Fruit fly (Drosophila melanogaster) whole organism, embryonic: ENCODE measurements around the gene CG32369.

Source experiments
- CG10431 ChIP-seq: fragments of 200-800 bp; sonication (Bioruptor generic); optimal IDR thresholded peaks from 3 replicates; lab custom pipeline; 2018; ENCODE audit warnings: missing biosample characterization, mild to moderate bottlenecking, missing genetic modification characterization
- CG12071 ChIP-seq: fragments of 200-800 bp; sonication (Bioruptor generic); optimal IDR thresholded peaks from 3 replicates; lab custom pipeline; 2018; ENCODE audit warnings: missing biosample characterization, mild to moderate bottlenecking, missing genetic modification characterization
- CG12659 ChIP-seq: fragments of 200-800 bp; sonication (Bioruptor generic); optimal IDR thresholded peaks from 3 replicates; lab custom pipeline; 2017; ENCODE audit warnings: mild to moderate bottlenecking, missing biosample characterization, missing genetic modification reagents, missing genetic modification characterization
- CG12769 ChIP-seq: fragments of 200-800 bp; sonication (Bioruptor generic); optimal IDR thresholded peaks from 2 replicates; lab custom pipeline; 2019; ENCODE audit warnings: missing biosample characterization, mild to moderate bottlenecking, missing genetic modification characterization, moderate library complexity
- CG14710 ChIP-seq: fragments of 200-800 bp; sonication (Bioruptor generic); optimal IDR thresholded peaks from 3 replicates; lab custom pipeline; 2019; ENCODE audit warnings: missing biosample characterization, mild to moderate bottlenecking, missing genetic modification characterization, moderate library complexity
- CG14860 ChIP-seq: fragments of 200-800 bp; sonication (Bioruptor generic); IDR thresholded peaks from 3 replicates; pipeline ENCODE4 v1.3.6; 2022; ENCODE audit warnings: missing biosample characterization, missing genetic modification characterization; ENCODE audit not compliant: partially characterized antibody
- CG15601 ChIP-seq: fragments of 200-800 bp; sonication (Bioruptor generic); optimal IDR thresholded peaks from 3 replicates; lab custom pipeline; 2019; ENCODE audit warnings: missing biosample characterization, mild to moderate bottlenecking, missing genetic modification characterization, moderate library complexity
- CG15696 ChIP-seq: fragments of 200-800 bp; sonication (Bioruptor generic); optimal IDR thresholded peaks from 2 replicates; lab custom pipeline; 2019; ENCODE audit warnings: missing biosample characterization, mild to moderate bottlenecking, missing genetic modification characterization, moderate library complexity
- CG1603 ChIP-seq: fragments of 200-800 bp; sonication (Bioruptor generic); optimal IDR thresholded peaks from 2 replicates; lab custom pipeline; 2019; ENCODE audit warnings: missing biosample characterization, mild to moderate bottlenecking, missing genetic modification characterization, moderate library complexity
- CG16863 ChIP-seq: fragments of 200-800 bp; sonication (Bioruptor generic); optimal IDR thresholded peaks from 3 replicates; lab custom pipeline; 2016; ENCODE audit warnings: missing biosample characterization, missing genetic modification characterization
- CG17186 ChIP-seq: fragments of 200-800 bp; sonication (Bioruptor generic); optimal IDR thresholded peaks from 3 replicates; lab custom pipeline; 2017; ENCODE audit warnings: missing biosample characterization, missing genetic modification reagents, missing genetic modification characterization
- CG2116 ChIP-seq: fragments of 200-800 bp; sonication (Bioruptor generic); optimal IDR thresholded peaks from 3 replicates; lab custom pipeline; 2018; ENCODE audit warnings: missing biosample characterization, mild to moderate bottlenecking, missing genetic modification characterization
- CG32772 ChIP-seq: fragments of 200-800 bp; sonication (Bioruptor generic); IDR thresholded peaks from 2 replicates; pipeline ENCODE4 v1.3.6; 2022; ENCODE audit warnings: missing biosample characterization, missing genetic modification characterization
- CG34224 ChIP-seq: fragments of 200-800 bp; sonication (Bioruptor generic); IDR thresholded peaks from 3 replicates; pipeline ENCODE4 v1.3.6; 2022; ENCODE audit warnings: missing biosample characterization, missing genetic modification characterization; ENCODE audit not compliant: partially characterized antibody
- CG34422 ChIP-seq: fragments of 200-800 bp; sonication (Bioruptor generic); IDR thresholded peaks from 3 replicates; pipeline ENCODE4 v1.3.6; 2022; ENCODE audit warnings: missing biosample characterization, missing genetic modification characterization
- CG4282 ChIP-seq: fragments of 200-800 bp; sonication (Bioruptor generic); optimal IDR thresholded peaks from 2 replicates; lab custom pipeline; 2016; ENCODE audit warnings: missing biosample characterization, missing genetic modification characterization
- CG5245 ChIP-seq: fragments of 200-800 bp; sonication (Bioruptor generic); optimal IDR thresholded peaks from 3 replicates; lab custom pipeline; 2016; ENCODE audit warnings: missing biosample characterization, missing genetic modification characterization
- CG6689 ChIP-seq: fragments of 200-800 bp; sonication (Bioruptor generic); IDR thresholded peaks from 2 replicates; pipeline ENCODE4 v1.3.6; 2022; ENCODE audit warnings: missing biosample characterization, missing genetic modification characterization
- CG8388 ChIP-seq: fragments of 200-800 bp; sonication (Bioruptor generic); optimal IDR thresholded peaks from 2 replicates; lab custom pipeline; 2019; ENCODE audit warnings: missing biosample characterization, mild to moderate bottlenecking, missing genetic modification characterization, moderate library complexity
- CG9609 ChIP-seq: fragments of 200-800 bp; sonication (Bioruptor generic); optimal IDR thresholded peaks from 3 replicates; lab custom pipeline; 2016; ENCODE audit warnings: missing biosample characterization, missing genetic modification characterization
- CG9797 ChIP-seq: fragments of 200-800 bp; sonication (Bioruptor generic); optimal IDR thresholded peaks from 3 replicates; lab custom pipeline; 2018; ENCODE audit warnings: missing biosample characterization, mild to moderate bottlenecking, missing genetic modification characterization
- CrebB ChIP-seq: fragments of 200-800 bp; sonication (Bioruptor generic); optimal IDR thresholded peaks from 3 replicates; lab custom pipeline; 2018; ENCODE audit warnings: missing biosample characterization, mild to moderate bottlenecking, missing genetic modification characterization
- Dad ChIP-seq: fragments of 200-800 bp; sonication (Bioruptor generic); optimal IDR thresholded peaks from 3 replicates; lab custom pipeline; 2016; ENCODE audit warnings: missing biosample characterization, missing genetic modification characterization
- Dip3 ChIP-seq: fragments of 200-800 bp; sonication (Bioruptor generic); optimal IDR thresholded peaks from 3 replicates; lab custom pipeline; 2016; ENCODE audit warnings: missing biosample characterization, missing genetic modification characterization
- Fer2 ChIP-seq: fragments of 200-800 bp; sonication (Bioruptor generic); optimal IDR thresholded peaks from 2 replicates; lab custom pipeline; 2018; ENCODE audit warnings: missing biosample characterization, mild to moderate bottlenecking, missing genetic modification characterization, moderate library complexity
- HmgD ChIP-seq: fragments of 200-800 bp; sonication (Bioruptor generic); optimal IDR thresholded peaks from 3 replicates; lab custom pipeline; 2016; ENCODE audit warnings: missing biosample characterization, missing genetic modification characterization
- Mes4 ChIP-seq: fragments of 200-800 bp; sonication (Bioruptor generic); optimal IDR thresholded peaks from 2 replicates; lab custom pipeline; 2016; ENCODE audit warnings: missing biosample characterization, missing genetic modification characterization
- Mrtf ChIP-seq: fragments of 200-800 bp; sonication (Bioruptor generic); IDR thresholded peaks from 3 replicates; pipeline ENCODE4 v1.3.6; 2022; ENCODE audit warnings: missing biosample characterization, missing genetic modification characterization
- NC2α ChIP-seq: fragments of 200-800 bp; sonication (Bioruptor generic); optimal IDR thresholded peaks from 2 replicates; lab custom pipeline; 2016; ENCODE audit warnings: missing biosample characterization, missing genetic modification characterization
- Scr ChIP-seq: fragments of 200-800 bp; sonication (Bioruptor generic); IDR thresholded peaks from 2 replicates; pipeline ENCODE4 v1.3.6; 2022; ENCODE audit warnings: missing biosample characterization, missing genetic modification characterization; ENCODE audit not compliant: partially characterized antibody
- Xbp1 ChIP-seq: fragments of 200-800 bp; sonication (Bioruptor generic); optimal IDR thresholded peaks from 3 replicates; lab custom pipeline; 2016; ENCODE audit warnings: missing biosample characterization, mild to moderate bottlenecking, missing genetic modification characterization
- ci ChIP-seq: fragments of 200-800 bp; sonication (Bioruptor generic); IDR thresholded peaks from 3 replicates; pipeline ENCODE4 v1.3.6; 2022; ENCODE audit warnings: missing biosample characterization, missing genetic modification characterization
- cwo ChIP-seq: fragments of 200-800 bp; sonication (Bioruptor generic); optimal IDR thresholded peaks from 3 replicates; lab custom pipeline; 2017; ENCODE audit warnings: missing biosample characterization, missing genetic modification characterization, mild to moderate bottlenecking, moderate library complexity, missing genetic modification reagents
- fd3F ChIP-seq: fragments of 200-800 bp; sonication (Bioruptor generic); optimal IDR thresholded peaks from 2 replicates; lab custom pipeline; 2018; ENCODE audit warnings: missing biosample characterization, mild to moderate bottlenecking, missing genetic modification characterization, moderate library complexity
- fd64A ChIP-seq: fragments of 200-800 bp; sonication (Bioruptor generic); optimal IDR thresholded peaks from 3 replicates; lab custom pipeline; 2018; ENCODE audit warnings: missing biosample characterization, mild to moderate bottlenecking, missing genetic modification characterization
- gem ChIP-seq: fragments of 200-800 bp; sonication (Bioruptor generic); optimal IDR thresholded peaks from 2 replicates; lab custom pipeline; 2019; ENCODE audit warnings: missing biosample characterization, mild to moderate bottlenecking, missing genetic modification characterization, moderate library complexity
- gsb-n ChIP-seq: fragments of 200-800 bp; sonication (Bioruptor generic); optimal IDR thresholded peaks from 3 replicates; lab custom pipeline; 2018; ENCODE audit warnings: missing biosample characterization, mild to moderate bottlenecking, missing genetic modification characterization
- h ChIP-seq: fragments of >200 bp; optimal IDR thresholded peaks from 2 replicates; lab custom pipeline; 2017
- jigr1 ChIP-seq: fragments of 200-800 bp; sonication (Bioruptor generic); IDR thresholded peaks from 3 replicates; pipeline ENCODE4 v1.3.6; 2022; ENCODE audit warnings: missing biosample characterization, missing genetic modification characterization
- odd ChIP-seq: fragments of 200-800 bp; sonication (Bioruptor generic); optimal IDR thresholded peaks from 2 replicates; lab custom pipeline; 2017; ENCODE audit warnings: missing biosample characterization, mild to moderate bottlenecking, missing genetic modification characterization
- org-1 ChIP-seq: fragments of 200-800 bp; sonication (Bioruptor generic); optimal IDR thresholded peaks from 2 replicates; lab custom pipeline; 2017; ENCODE audit warnings: missing biosample characterization, missing genetic modification characterization
- pita ChIP-seq: fragments of 200-800 bp; sonication (Bioruptor generic); optimal IDR thresholded peaks from 2 replicates; lab custom pipeline; 2017; ENCODE audit warnings: missing biosample characterization, mild to moderate bottlenecking, missing genetic modification characterization
- prd ChIP-seq, 3 experiments: fragments of >200 bp in 2 of 3; fragments of 200-800 bp in 1 of 3; sonication (Bioruptor generic) in 1 of 3; optimal IDR thresholded peaks in 2 of 3; IDR thresholded peaks in 1 of 3; 2 replicates in 2 of 3; 3 replicates in 1 of 3; pipeline versions ENCODE4 v1.3.6 to Lab custom; 2017 to 2022; ENCODE audit warnings: missing biosample characterization in 1 of 3, missing genetic modification characterization in 1 of 3
- repo ChIP-seq: fragments of 200-800 bp; sonication (Bioruptor generic); optimal IDR thresholded peaks from 2 replicates; lab custom pipeline; 2016; ENCODE audit warnings: missing biosample characterization, missing genetic modification characterization
- ssp ChIP-seq: fragments of 200-800 bp; sonication (Bioruptor generic); IDR thresholded peaks from 2 replicates; pipeline ENCODE4 v1.3.6; 2022; ENCODE audit warnings: missing biosample characterization, missing genetic modification characterization
- sug ChIP-seq: fragments of 200-800 bp; optimal IDR thresholded peaks from 2 replicates; lab custom pipeline; 2019; ENCODE audit warnings: missing biosample characterization, mild to moderate bottlenecking, missing genetic modification characterization, moderate library complexity
- tgo ChIP-seq: fragments of 200-800 bp; sonication (Bioruptor generic); IDR thresholded peaks from 3 replicates; pipeline ENCODE4 v1.3.6; 2022; ENCODE audit warnings: missing biosample characterization, missing genetic modification characterization
- tna ChIP-seq: fragments of 200-800 bp; sonication (Bioruptor generic); IDR thresholded peaks from 2 replicates; pipeline ENCODE4 v1.3.6; 2022; ENCODE audit warnings: missing biosample characterization, missing genetic modification characterization; ENCODE audit not compliant: partially characterized antibody
- zf30C ChIP-seq: fragments of 200-800 bp; sonication (Bioruptor generic); optimal IDR thresholded peaks from 3 replicates; lab custom pipeline; 2018; ENCODE audit warnings: missing biosample characterization, mild to moderate bottlenecking, missing genetic modification characterization

CG32369 gene

dm6 chr3L:7854752-7855454 is 45.3 kb upstream of the CG32369 start (continued):
- TF ChIP-seq CG32772 (GFP tag; lab: Robert Waterston, UW) (no peak), Dip3 (no peak), CG34224 (GFP tag; lab: Robert Waterston, UW) (no peak), CG8388 (GFP tag; lab: Kevin White, UChicago) (peak; percentile 62), CG12659 (GFP tag; lab: Kevin White, UChicago) (no peak), org-1 (GFP tag; lab: Kevin White, UChicago) (peak; percentile 70), CrebB (tag; lab: Kevin White, UChicago) (peak; percentile 79), CG14860 (no peak), pita (no peak), fd3F (GFP tag; lab: Kevin White, UChicago) (no peak), CG15601 (peak; percentile 59), gsb-n (tag; lab: Kevin White, UChicago) (peak; percentile 54), cwo (GFP tag; lab: Kevin White, UChicago) (peak; percentile 47), CG1603 (peak; percentile 63), NC2α (GFP tag; lab: Kevin White, UChicago) (peak; percentile 71), CG6689 (no peak), prd (optimal IDR thresholded peaks at IDR 0.05; lab: Kevin White, UChicago) (no peak), prd (GFP tag; IDR thresholded peaks at IDR 0.05; lab: Robert Waterston, UW) (no peak), HmgD (GFP tag; lab: Kevin White, UChicago) (no peak), CG34422 (GFP tag; lab: Robert Waterston, UW) (no peak), sug (tag; lab: Kevin White, UChicago) (peak; percentile 50), Xbp1 (GFP tag; lab: Kevin White, UChicago) (no peak), CG9797 (GFP tag; lab: Kevin White, UChicago) (peak; percentile 36), CG17186 (GFP tag; lab: Kevin White, UChicago) (peak; percentile 71), CG10431 (GFP tag; lab: Kevin White, UChicago) (peak; percentile 84), CG5245 (GFP tag; lab: Kevin White, UChicago) (no peak), h (no peak), ssp (no peak), fd64A (GFP tag; lab: Kevin White, UChicago) (peak; percentile 97), Mrtf (GFP tag; lab: Robert Waterston, UW) (no peak), zf30C (GFP tag; lab: Kevin White, UChicago) (peak; percentile 50), CG14710 (tag; lab: Kevin White, UChicago) (peak; percentile 39), CG15696 (tag; lab: Kevin White, UChicago) (no peak), tna (GFP tag; lab: Robert Waterston, UW) (no peak), CG12769 (tag; lab: Kevin White, UChicago) (peak; percentile 76), CG2116 (GFP tag; lab: Kevin White, UChicago) (peak; percentile 54), CG4282 (GFP tag; lab: Kevin White, UChicago) (no peak), odd (GFP tag; lab: Kevin White, UChicago) (peak; percentile 91), CG12071 (peak; percentile 96), gem (peak; percentile 38), Dad (no peak), CG9609 (GFP tag; lab: Kevin White, UChicago) (no peak), CG16863 (GFP tag; lab: Kevin White, UChicago) (no peak), Mes4 (GFP tag; lab: Kevin White, UChicago) (peak; percentile 33), ci (GFP tag; lab: Robert Waterston, UW) (peak; percentile 93; the same call in 2 of the 3 replicates), Fer2 (tag; lab: Kevin White, UChicago) (no peak), repo (GFP tag; lab: Kevin White, UChicago) (peak; percentile 56), jigr1 (GFP tag; lab: Robert Waterston, UW) (no peak), tgo (GFP tag; lab: Robert Waterston, UW) (no peak), Scr (0 out of 2 replicates have a peak, but pooled peaks have one; percentile 33)
